Fruit fly (Drosophila melanogaster) whole organism, embryonic: Measurements from ENCODE around the gene PolG2.

Source experiments
- Abd-B ChIP-seq: fragments of 200-800 bp; sonication (Bioruptor generic); optimal IDR thresholded peaks from 2 replicates; lab custom pipeline; 2018; ENCODE audit warnings: missing biosample characterization, mild to moderate bottlenecking, missing genetic modification characterization, moderate library complexity
- Bdp1 ChIP-seq: fragments of 200-800 bp; sonication (Bioruptor generic); optimal IDR thresholded peaks from 3 replicates; lab custom pipeline; 2016; ENCODE audit warnings: missing biosample characterization, missing genetic modification characterization
- Blimp-1 ChIP-seq: fragments of 200-800 bp; sonication (Bioruptor generic); optimal IDR thresholded peaks from 3 replicates; lab custom pipeline; 2018; ENCODE audit warnings: missing biosample characterization, missing genetic modification characterization, mild to moderate bottlenecking, moderate library complexity, missing genetic modification reagents
- CG11504 ChIP-seq: fragments of 200-800 bp; sonication (Bioruptor generic); optimal IDR thresholded peaks from 3 replicates; lab custom pipeline; 2019; ENCODE audit warnings: missing biosample characterization, mild to moderate bottlenecking, missing genetic modification characterization, moderate library complexity
- CG12299 ChIP-seq: fragments of 200-800 bp; sonication (Bioruptor generic); optimal IDR thresholded peaks from 2 replicates; lab custom pipeline; 2018; ENCODE audit warnings: missing biosample characterization, mild to moderate bottlenecking, missing genetic modification characterization
- CG13287 ChIP-seq: fragments of 200-800 bp; sonication (Bioruptor generic); IDR thresholded peaks from 2 replicates; pipeline ENCODE4 v1.3.6; 2022; ENCODE audit warnings: missing biosample characterization, missing genetic modification characterization; ENCODE audit not compliant: partially characterized antibody
- CG18262 ChIP-seq: fragments of 200-800 bp; optimal IDR thresholded peaks from 3 replicates; lab custom pipeline; 2019; ENCODE audit warnings: missing biosample characterization, mild to moderate bottlenecking, missing genetic modification characterization, moderate library complexity
- CG18619 ChIP-seq: fragments of 200-800 bp; sonication (Bioruptor generic); optimal IDR thresholded peaks from 3 replicates; lab custom pipeline; 2017; ENCODE audit warnings: missing biosample characterization, mild to moderate bottlenecking, missing genetic modification characterization
- CG2199 ChIP-seq: fragments of 200-800 bp; sonication (Bioruptor generic); IDR thresholded peaks from 3 replicates; pipeline ENCODE4 v1.3.6; 2022; ENCODE audit warnings: missing biosample characterization, missing genetic modification characterization
- CG32532 ChIP-seq: fragments of 200-800 bp; sonication (Bioruptor generic); IDR thresholded peaks from 2 replicates; pipeline ENCODE4 v1.3.6; 2022; ENCODE audit warnings: missing biosample characterization, missing genetic modification characterization
- CG4282 ChIP-seq: fragments of 200-800 bp; sonication (Bioruptor generic); optimal IDR thresholded peaks from 2 replicates; lab custom pipeline; 2016; ENCODE audit warnings: missing biosample characterization, missing genetic modification characterization
- CG43689 ChIP-seq: fragments of 200-800 bp; sonication (Bioruptor generic); IDR thresholded peaks from 2 replicates; pipeline ENCODE4 v1.3.6; 2022; ENCODE audit warnings: missing biosample characterization, missing genetic modification characterization
- CG7372 ChIP-seq: fragments of 200-800 bp; sonication (Bioruptor generic); IDR thresholded peaks from 2 replicates; pipeline ENCODE4 v1.3.6; 2022; ENCODE audit warnings: missing biosample characterization, missing genetic modification characterization
- CG7987 ChIP-seq: fragments of 200-800 bp; sonication (Bioruptor generic); optimal IDR thresholded peaks from 2 replicates; lab custom pipeline; 2018; ENCODE audit warnings: missing biosample characterization, mild to moderate bottlenecking, missing genetic modification characterization, moderate library complexity
- CG8290 ChIP-seq, 3 experiments: fragments of 200-800 bp; sonication (Bioruptor generic); optimal IDR thresholded peaks; 2 replicates each; lab custom pipeline; 2016 to 2019; ENCODE audit warnings: missing biosample characterization in 3 of 3, missing genetic modification characterization in 3 of 3, mild to moderate bottlenecking in 2 of 3, moderate library complexity in 1 of 3
- CG8924 ChIP-seq: fragments of 200-800 bp; optimal IDR thresholded peaks from 3 replicates; lab custom pipeline; 2019; ENCODE audit warnings: missing biosample characterization, mild to moderate bottlenecking, missing genetic modification characterization, moderate library complexity
- CG8944 ChIP-seq: fragments of 200-800 bp; sonication (Bioruptor generic); optimal IDR thresholded peaks from 3 replicates; lab custom pipeline; 2016; ENCODE audit warnings: missing biosample characterization, missing genetic modification characterization
- D ChIP-seq, 2 experiments: fragments of 200-800 bp in 1 of 2; fragments of >200 bp in 1 of 2; sonication (Bioruptor generic) in 1 of 2; optimal IDR thresholded peaks; 2 replicates in 1 of 2; 3 replicates in 1 of 2; lab custom pipeline; 2017; ENCODE audit warnings: mild to moderate bottlenecking in 1 of 2, missing biosample characterization in 1 of 2, missing genetic modification characterization in 1 of 2, missing genetic modification reagents in 1 of 2
- Dref ChIP-seq: fragments of 200-800 bp; sonication (Bioruptor generic); IDR thresholded peaks from 2 replicates; pipeline ENCODE4 v1.3.6; 2022; ENCODE audit warnings: missing biosample characterization, missing genetic modification characterization
- H15 ChIP-seq: fragments of 200-800 bp; sonication (Bioruptor generic); IDR thresholded peaks from 3 replicates; pipeline ENCODE4 v1.3.6; 2022; ENCODE audit warnings: missing biosample characterization, missing genetic modification characterization
- HHEX ChIP-seq: fragments of 200-800 bp; sonication (Bioruptor generic); optimal IDR thresholded peaks from 3 replicates; lab custom pipeline; 2017; ENCODE audit warnings: missing biosample characterization, mild to moderate bottlenecking, missing genetic modification characterization, missing genetic modification reagents
- Hand ChIP-seq: fragments of 200-800 bp; sonication (Bioruptor generic); optimal IDR thresholded peaks from 2 replicates; lab custom pipeline; 2017; ENCODE audit warnings: mild to moderate bottlenecking, missing biosample characterization, missing genetic modification reagents, missing genetic modification characterization
- HmgD ChIP-seq: fragments of 200-800 bp; sonication (Bioruptor generic); optimal IDR thresholded peaks from 3 replicates; lab custom pipeline; 2016; ENCODE audit warnings: missing biosample characterization, missing genetic modification characterization
- Hr39 ChIP-seq: fragments of >200 bp; optimal IDR thresholded peaks from 2 replicates; lab custom pipeline; 2017
- Kr ChIP-seq: fragments of 200-800 bp; sonication (Bioruptor generic); optimal IDR thresholded peaks from 2 replicates; lab custom pipeline; 2017; ENCODE audit warnings: missing biosample characterization, mild to moderate bottlenecking, missing genetic modification characterization
- Lpt ChIP-seq: fragments of >200 bp; optimal IDR thresholded peaks from 2 replicates; lab custom pipeline; 2018; ENCODE audit warnings: missing biosample characterization, missing genetic modification characterization
- MBD-R2 ChIP-seq: fragments of 200-800 bp; sonication (Bioruptor generic); IDR thresholded peaks from 2 replicates; pipeline ENCODE4 v1.3.6; 2022; ENCODE audit warnings: missing biosample characterization, missing genetic modification characterization
- Mad ChIP-seq: fragments of 200-800 bp; sonication (Bioruptor generic); optimal IDR thresholded peaks from 2 replicates; lab custom pipeline; 2016; ENCODE audit warnings: missing biosample characterization, missing genetic modification characterization
- Mrtf ChIP-seq: fragments of 200-800 bp; sonication (Bioruptor generic); IDR thresholded peaks from 3 replicates; pipeline ENCODE4 v1.3.6; 2022; ENCODE audit warnings: missing biosample characterization, missing genetic modification characterization
- NC2β ChIP-seq: fragments of 200-800 bp; sonication (Bioruptor generic); optimal IDR thresholded peaks from 2 replicates; lab custom pipeline; 2016; ENCODE audit warnings: missing biosample characterization, missing genetic modification characterization
- Optix ChIP-seq: fragments of 200-800 bp; sonication (Bioruptor generic); IDR thresholded peaks from 3 replicates; pipeline ENCODE4 v1.3.6; 2022; ENCODE audit warnings: missing biosample characterization, missing genetic modification characterization
- Poxn ChIP-seq: fragments of 200-800 bp; sonication (Bioruptor generic); IDR thresholded peaks from 2 replicates; pipeline ENCODE4 v1.3.6; 2022; ENCODE audit warnings: missing biosample characterization, missing genetic modification characterization
- YL-1 ChIP-seq: fragments of 200-800 bp; sonication (Bioruptor generic); optimal IDR thresholded peaks from 3 replicates; lab custom pipeline; 2017; ENCODE audit warnings: missing biosample characterization, mild to moderate bottlenecking, missing genetic modification characterization
- ac ChIP-seq: fragments of 200-800 bp; sonication (Bioruptor generic); optimal IDR thresholded peaks from 3 replicates; lab custom pipeline; 2017; ENCODE audit warnings: missing biosample characterization, mild to moderate bottlenecking, missing genetic modification characterization
- al ChIP-seq: fragments of 200-800 bp; sonication (Bioruptor generic); IDR thresholded peaks from 2 replicates; pipeline ENCODE4 v1.3.6; 2022; ENCODE audit warnings: missing biosample characterization, missing genetic modification characterization
- amos ChIP-seq: fragments of 200-800 bp; sonication (Bioruptor generic); IDR thresholded peaks from 2 replicates; pipeline ENCODE4 v1.3.6; 2022; ENCODE audit warnings: missing biosample characterization, missing genetic modification characterization; ENCODE audit not compliant: partially characterized antibody
- aop ChIP-seq: fragments of 200-800 bp; sonication (Bioruptor generic); IDR thresholded peaks from 2 replicates; pipeline ENCODE4 v1.3.6; 2022; ENCODE audit warnings: missing biosample characterization, missing genetic modification characterization
- bbx ChIP-seq: fragments of 200-800 bp; sonication (Bioruptor generic); IDR thresholded peaks from 2 replicates; pipeline ENCODE4 v1.3.6; 2022; ENCODE audit warnings: missing biosample characterization, missing genetic modification characterization; ENCODE audit not compliant: partially characterized antibody
- crc ChIP-seq: fragments of 200-800 bp; sonication (Bioruptor generic); optimal IDR thresholded peaks from 2 replicates; lab custom pipeline; 2016; ENCODE audit warnings: missing biosample characterization, missing genetic modification characterization
- emc ChIP-seq: fragments of 200-800 bp; sonication (Bioruptor generic); optimal IDR thresholded peaks from 2 replicates; lab custom pipeline; 2016; ENCODE audit warnings: missing biosample characterization, missing genetic modification characterization
- gcm2 ChIP-seq: fragments of 200-800 bp; sonication (Bioruptor generic); optimal IDR thresholded peaks from 2 replicates; lab custom pipeline; 2016; ENCODE audit warnings: missing biosample characterization, missing genetic modification characterization
- kah ChIP-seq: fragments of 200-800 bp; sonication (Bioruptor generic); optimal IDR thresholded peaks from 2 replicates; lab custom pipeline; 2018; ENCODE audit warnings: missing biosample characterization, mild to moderate bottlenecking, missing genetic modification characterization
- mam ChIP-seq: fragments of 200-800 bp; sonication (Bioruptor generic); optimal IDR thresholded peaks from 3 replicates; lab custom pipeline; 2016; ENCODE audit warnings: missing biosample characterization, missing genetic modification characterization
- nerfin-1 ChIP-seq: fragments of 200-800 bp; sonication (Bioruptor generic); optimal IDR thresholded peaks from 3 replicates; lab custom pipeline; 2019; ENCODE audit warnings: missing biosample characterization, mild to moderate bottlenecking, missing genetic modification characterization, moderate library complexity
- pfk ChIP-seq: fragments of 200-800 bp; sonication (Bioruptor generic); optimal IDR thresholded peaks from 2 replicates; lab custom pipeline; 2018; ENCODE audit warnings: missing biosample characterization, mild to moderate bottlenecking, missing genetic modification characterization, moderate library complexity
- rib ChIP-seq: fragments of 200-800 bp; sonication (Bioruptor generic); IDR thresholded peaks from 2 replicates; pipeline ENCODE4 v1.3.6; 2022; ENCODE audit warnings: missing biosample characterization, missing genetic modification characterization
- sens-2 ChIP-seq: fragments of 200-800 bp; sonication (Bioruptor generic); IDR thresholded peaks from 2 replicates; pipeline ENCODE4 v1.3.6; 2022; ENCODE audit warnings: missing biosample characterization, missing genetic modification characterization
- sisA ChIP-seq: fragments of 200-800 bp; sonication (Bioruptor generic); IDR thresholded peaks from 2 replicates; pipeline ENCODE4 v1.3.6; 2022; ENCODE audit warnings: missing biosample characterization, missing genetic modification characterization
- trem ChIP-seq: fragments of 200-800 bp; optimal IDR thresholded peaks from 3 replicates; lab custom pipeline; 2019; ENCODE audit warnings: missing biosample characterization, mild to moderate bottlenecking, missing genetic modification characterization, moderate library complexity
- trh ChIP-seq: fragments of 200-800 bp; sonication (Bioruptor generic); optimal IDR thresholded peaks from 2 replicates; lab custom pipeline; 2016; ENCODE audit warnings: missing biosample characterization, missing genetic modification characterization
- wor ChIP-seq: fragments of 200-800 bp; sonication (Bioruptor generic); IDR thresholded peaks from 2 replicates; pipeline ENCODE4 v1.3.6; 2022; ENCODE audit warnings: missing biosample characterization, missing genetic modification characterization
- z ChIP-seq: fragments of 200-800 bp; sonication (Bioruptor generic); IDR thresholded peaks from 3 replicates; pipeline ENCODE4 v1.3.6; 2022; ENCODE audit warnings: missing biosample characterization, missing genetic modification characterization

The PolG2 gene

dm6 chr2L:13876698-13877097 is 43.8 kb upstream of the PolG2 start (continued):
- TF ChIP-seq Kr (GFP tag; lab: Kevin White, UChicago): no peak
- TF ChIP-seq CG7987 (GFP tag; lab: Kevin White, UChicago): no peak
- no peak for TF ChIP-seq NC2β (GFP tag; lab: Kevin White, UChicago)
- no peak for TF ChIP-seq bbx (GFP tag; lab: Robert Waterston, UW)
- TF ChIP-seq CG11504: peak; percentile 73
- TF ChIP-seq sisA (GFP tag; lab: Robert Waterston, UW): no peak
- no peak for TF ChIP-seq gcm2 (GFP tag; lab: Kevin White, UChicago)
- TF ChIP-seq CG8924 (tag; lab: Kevin White, UChicago): peak; percentile 47
- no peak for TF ChIP-seq mam
- no peak for TF ChIP-seq wor (GFP tag; lab: Robert Waterston, UW)
- no peak for TF ChIP-seq Lpt (GFP tag; lab: Kevin White, UChicago)
- TF ChIP-seq nerfin-1: peak; percentile 29
- TF ChIP-seq Bdp1 (GFP tag; lab: Kevin White, UChicago): no peak
- peak; percentile 61 for TF ChIP-seq Blimp-1
- TF ChIP-seq rib (GFP tag; lab: Robert Waterston, UW): no peak
- no peak for TF ChIP-seq Dref
- no peak for TF ChIP-seq CG32532 (GFP tag; lab: Robert Waterston, UW)
- no peak for TF ChIP-seq CG8290 (GFP tag; optimal IDR thresholded peaks at IDR 0.05; lab: Kevin White, UChicago)
- no peak for TF ChIP-seq CG8290 (tag; optimal IDR thresholded peaks at IDR 0.05; lab: Kevin White, UChicago)
- peak; percentile 80 for TF ChIP-seq CG18262 (tag; lab: Kevin White, UChicago)
- TF ChIP-seq CG4282: no peak
- peak; percentile 39 for TF ChIP-seq trem (tag; lab: Kevin White, UChicago)
- TF ChIP-seq z (GFP tag; lab: Robert Waterston, UW): no peak
- no peak for TF ChIP-seq YL-1
- TF ChIP-seq Poxn (GFP tag; lab: Robert Waterston, UW): no peak
- no peak for TF ChIP-seq HHEX (GFP tag; lab: Kevin White, UChicago)
- no peak for TF ChIP-seq al (GFP tag; lab: Robert Waterston, UW)
- no peak for TF ChIP-seq D (optimal IDR thresholded peaks at IDR 0.05; lab: Kevin White, UChicago)
- no peak for TF ChIP-seq D (GFP tag; optimal IDR thresholded peaks at IDR 0.05; lab: Kevin White, UChicago)
- no peak for TF ChIP-seq CG43689 (GFP tag; lab: Robert Waterston, UW)
- TF ChIP-seq CG18619 (GFP tag; lab: Kevin White, UChicago): peak; percentile 20
- no peak for TF ChIP-seq MBD-R2
- no peak for TF ChIP-seq trh
- no peak for TF ChIP-seq aop (GFP tag; lab: Robert Waterston, UW)
- no peak for TF ChIP-seq ac (GFP tag; lab: Kevin White, UChicago)
- TF ChIP-seq sens-2 (GFP tag; lab: Robert Waterston, UW): no peak
- TF ChIP-seq Hr39 (lab: Kevin White, UChicago): no peak
- TF ChIP-seq Mad (GFP tag; lab: Kevin White, UChicago): no peak
- no peak for TF ChIP-seq CG8944 (GFP tag; lab: Kevin White, UChicago)
- no peak for TF ChIP-seq Mrtf (GFP tag; lab: Robert Waterston, UW)
- no peak for TF ChIP-seq emc (GFP tag; lab: Kevin White, UChicago)
- TF ChIP-seq CG12299 (tag; lab: Kevin White, UChicago): no peak
- no peak for TF ChIP-seq crc (GFP tag; lab: Kevin White, UChicago)
- no peak for TF ChIP-seq HmgD (GFP tag; lab: Kevin White, UChicago)
- TF ChIP-seq CG2199 (GFP tag; lab: Robert Waterston, UW): no peak
- TF ChIP-seq amos (GFP tag; lab: Robert Waterston, UW): no peak
- TF ChIP-seq Hand (GFP tag; lab: Kevin White, UChicago): no peak
- TF ChIP-seq kah: no peak
- TF ChIP-seq CG7372 (GFP tag; lab: Robert Waterston, UW): no peak
- no peak for TF ChIP-seq H15
- TF ChIP-seq CG13287: no peak
- TF ChIP-seq Abd-B (GFP tag; lab: Kevin White, UChicago): peak; percentile 3
- TF ChIP-seq pfk (GFP tag; lab: Kevin White, UChicago): no peak
- TF ChIP-seq Optix (GFP tag; lab: Robert Waterston, UW): no peak
